Fruit fly (Drosophila melanogaster) whole organism, pupa: ENCODE results near the gene dgt2.

Source experiments
- CG32121 ChIP-seq: fragments of 200-800 bp; sonication (Bioruptor generic); IDR thresholded peaks from 2 replicates; pipeline ENCODE4 v1.3.6; 2022; ENCODE audit warnings: missing biosample characterization, missing genetic modification characterization
- CG34367 ChIP-seq: fragments of 200-800 bp; sonication (Bioruptor generic); optimal IDR thresholded peaks from 2 replicates; lab custom pipeline; 2018; ENCODE audit warnings: missing biosample characterization, mild to moderate bottlenecking, missing genetic modification characterization
- CG4496 ChIP-seq: fragments of 200-800 bp; sonication (Bioruptor generic); IDR thresholded peaks from 3 replicates; pipeline ENCODE4 v1.3.6; 2022; ENCODE audit warnings: missing biosample characterization, missing genetic modification characterization
- CG8159 ChIP-seq: fragments of 200-800 bp; sonication (Bioruptor generic); optimal IDR thresholded peaks from 3 replicates; lab custom pipeline; 2018; ENCODE audit warnings: missing biosample characterization, mild to moderate bottlenecking, missing genetic modification characterization, moderate library complexity
- CG8301 ChIP-seq: fragments of 200-800 bp; sonication (Bioruptor generic); optimal IDR thresholded peaks from 2 replicates; lab custom pipeline; 2018; ENCODE audit warnings: missing biosample characterization, mild to moderate bottlenecking, missing genetic modification characterization
- CG9948 ChIP-seq: fragments of 200-800 bp; sonication (Bioruptor generic); optimal IDR thresholded peaks from 2 replicates; lab custom pipeline; 2018; ENCODE audit warnings: missing biosample characterization, mild to moderate bottlenecking, missing genetic modification characterization, moderate library complexity
- D1 ChIP-seq: fragments of 200-800 bp; sonication (Bioruptor generic); optimal IDR thresholded peaks from 2 replicates; lab custom pipeline; 2018; ENCODE audit warnings: missing biosample characterization, mild to moderate bottlenecking, missing genetic modification characterization, moderate library complexity
- EcR ChIP-seq: fragments of 200-800 bp; sonication (Bioruptor generic); optimal IDR thresholded peaks from 3 replicates; lab custom pipeline; 2019; ENCODE audit warnings: missing biosample characterization, missing genetic modification characterization, mild to moderate bottlenecking, moderate library complexity, missing genetic modification reagents
- Pif1A ChIP-seq: fragments of 200-800 bp; sonication (Bioruptor generic); optimal IDR thresholded peaks from 3 replicates; lab custom pipeline; 2016; ENCODE audit warnings: missing biosample characterization, missing genetic modification characterization
- Pif1B ChIP-seq: fragments of 200-800 bp; sonication (Bioruptor generic); optimal IDR thresholded peaks from 3 replicates; lab custom pipeline; 2016; ENCODE audit warnings: missing biosample characterization, missing genetic modification characterization
- Snoo ChIP-seq: fragments of 200-800 bp; sonication (Bioruptor generic); optimal IDR thresholded peaks from 3 replicates; lab custom pipeline; 2017; ENCODE audit warnings: missing biosample characterization, mild to moderate bottlenecking, missing genetic modification characterization, inconsistent platforms
- fd96Ca ChIP-seq: fragments of 200-800 bp; sonication (Bioruptor generic); IDR thresholded peaks from 3 replicates; pipeline ENCODE4 v1.3.6; 2022; ENCODE audit warnings: missing biosample characterization, missing genetic modification characterization

- TF ChIP-seq CG9948 (tag; lab: Kevin White, UChicago) (no peak), EcR (GFP tag; lab: Kevin White, UChicago) (peak; percentile 67), Pif1B (GFP tag; lab: Kevin White, UChicago) (no peak), CG34367 (peak; percentile 7), CG32121 (GFP tag; lab: Robert Waterston, UW) (no peak), Snoo (tag; lab: Kevin White, UChicago) (peak; percentile 15), CG8301 (tag; lab: Kevin White, UChicago) (no peak), D1 (tag; lab: Kevin White, UChicago) (no peak), Pif1A (GFP tag; lab: Kevin White, UChicago) (no peak), fd96Ca (GFP tag; lab: Robert Waterston, UW) (0 out of 3 replicates have a peak, but pooled peaks have one; percentile 27), CG4496 (peak; percentile 73; the same call in 2 of the 3 replicates), CG8159 (tag; lab: Kevin White, UChicago) (no peak)
Observed at dm6 chr2L:11970853-11971397, 18.8 kb upstream of the dgt2 start.
